Fruit fly (Drosophila melanogaster): ENCODE results near the gene numb.

numb gene

dm6 chr2L:9460092-9460473 is 22.8 kb downstream of the numb start:
- TF ChIP-seq dsf (GFP tag; optimal IDR thresholded peaks at IDR 0.05; ENCODE audit: borderline replicate concordance), result no peak
- no peak for TF ChIP-seq Rel (GFP tag; optimal IDR thresholded peaks at IDR 0.05)
- TF ChIP-seq Rel (tag; optimal IDR thresholded peaks at IDR 0.05), result peak; percentile 59

- no peak for TF ChIP-seq CrebA (GFP tag; optimal IDR thresholded peaks at IDR 0.05; ENCODE audit: borderline replicate concordance)
- peak; percentile 0 for TF ChIP-seq brk (GFP tag; optimal IDR thresholded peaks at IDR 0.05)
Measured at dm6 chr2L:9464455-9465063, 27.3 kb downstream of the numb start.

- TF ChIP-seq psq (GFP tag; optimal IDR thresholded peaks at IDR 0.05) (no peak), br (GFP tag; optimal IDR thresholded peaks at IDR 0.05) (no peak), lola (GFP tag; optimal IDR thresholded peaks at IDR 0.05) (no peak), Hr83 (GFP tag; optimal IDR thresholded peaks at IDR 0.05; ENCODE audit: poor library complexity, severe bottlenecking) (no peak), OdsH (GFP tag; optimal IDR thresholded peaks at IDR 0.05) (no peak), h (GFP tag; optimal IDR thresholded peaks at IDR 0.05) (no peak), dsf (GFP tag; optimal IDR thresholded peaks at IDR 0.05; ENCODE audit: borderline replicate concordance) (no peak), GATAd (GFP tag; optimal IDR thresholded peaks at IDR 0.05) (no peak)
Measured at dm6 chr2L:9467392-9467791, 30.1 kb downstream of the numb start.

dm6 chr2L:9487468-9487867 is 50.2 kb downstream of the numb start:
- TF ChIP-seq foxo (GFP tag; optimal IDR thresholded peaks at IDR 0.05) (peak in 1 of 2 experiments; percentile 8), h (GFP tag; optimal IDR thresholded peaks at IDR 0.05) (no peak)

- TF ChIP-seq Myc (optimal IDR thresholded peaks at IDR 0.05) (no peak), dl (GFP tag; optimal IDR thresholded peaks at IDR 0.05; ENCODE audit: insufficient read depth in 1 of 2, partially characterized antibody in 2 of 2) (peak; percentile 30 to 57), fru (GFP tag; optimal IDR thresholded peaks at IDR 0.05) (peak; percentile 60), Abd-B (GFP tag; optimal IDR thresholded peaks at IDR 0.05) (no peak), br (GFP tag; optimal IDR thresholded peaks at IDR 0.05) (peak; percentile 19), HLH106 (tag; optimal IDR thresholded peaks at IDR 0.05) (peak; percentile 83), Hr83 (GFP tag; optimal IDR thresholded peaks at IDR 0.05; ENCODE audit: poor library complexity, severe bottlenecking) (peak; percentile 95), Dif (GFP tag; optimal IDR thresholded peaks at IDR 0.05; ENCODE audit: partially characterized antibody) (peak; percentile 58), Mio (GFP tag; optimal IDR thresholded peaks at IDR 0.05) (no peak), Dfd (GFP tag; optimal IDR thresholded peaks at IDR 0.05) (no peak), ey (GFP tag; optimal IDR thresholded peaks at IDR 0.05) (peak; percentile 49), CG9705 (GFP tag; optimal IDR thresholded peaks at IDR 0.05) (peak; percentile 92), h (GFP tag; optimal IDR thresholded peaks at IDR 0.05) (peak; percentile 86), lola (GFP tag; optimal IDR thresholded peaks at IDR 0.05) (no peak), usp (GFP tag; optimal IDR thresholded peaks at IDR 0.05) (no peak), sv (GFP tag; optimal IDR thresholded peaks at IDR 0.05) (no peak), sage (GFP tag; optimal IDR thresholded peaks at IDR 0.05) (peak; percentile 52), OdsH (GFP tag; optimal IDR thresholded peaks at IDR 0.05) (no peak), CrebA (GFP tag; optimal IDR thresholded peaks at IDR 0.05; ENCODE audit: borderline replicate concordance) (no peak), psq (GFP tag; optimal IDR thresholded peaks at IDR 0.05) (peak; percentile 50), pan (optimal IDR thresholded peaks at IDR 0.05) (no peak), jim (GFP tag; optimal IDR thresholded peaks at IDR 0.05) (no peak), Vsx2 (GFP tag; optimal IDR thresholded peaks at IDR 0.05; ENCODE audit: partially characterized antibody) (no peak), Hnf4 (GFP tag; optimal IDR thresholded peaks at IDR 0.05) (no peak), Rel (GFP tag; optimal IDR thresholded peaks at IDR 0.05) (no peak), Rel (tag; optimal IDR thresholded peaks at IDR 0.05) (peak; percentile 68), tai (GFP tag; optimal IDR thresholded peaks at IDR 0.05) (no peak), Hr78 (GFP tag; optimal IDR thresholded peaks at IDR 0.05) (no peak), GATAd (GFP tag; optimal IDR thresholded peaks at IDR 0.05) (no peak), dsf (GFP tag; optimal IDR thresholded peaks at IDR 0.05; ENCODE audit: borderline replicate concordance) (no peak), Jra (GFP tag; optimal IDR thresholded peaks at IDR 0.05) (no peak), rgr (GFP tag; optimal IDR thresholded peaks at IDR 0.05) (no peak), woc (GFP tag; optimal IDR thresholded peaks at IDR 0.05) (no peak), foxo (GFP tag; optimal IDR thresholded peaks at IDR 0.05) (no peak), dmrt93B (GFP tag; optimal IDR thresholded peaks at IDR 0.05) (peak; percentile 92), brk (GFP tag; optimal IDR thresholded peaks at IDR 0.05) (peak; percentile 66), N (GFP tag; optimal IDR thresholded peaks at IDR 0.05) (no peak), Sp1 (GFP tag; optimal IDR thresholded peaks at IDR 0.05) (peak; percentile 82), CG32264 (GFP tag; optimal IDR thresholded peaks at IDR 0.05) (peak; percentile 62)
Measured at dm6 chr2L:9490788-9491187, 53.5 kb downstream of the numb start.
